Worm (Caenorhabditis elegans) whole organism, L4 larva: ENCODE measurements around the gene cpn-2.
"Not testable (repeated sequence)": the region's sequence is repeated elsewhere in the genome, so short reads cannot be mapped to it uniquely, and the experiment has no call there.

Experiments used
- F10B5.3 ChIP-seq: sonication (generic microtip); optimal IDR thresholded peaks from 2 replicates; lab custom pipeline; 2016; ENCODE audit warnings: mild to moderate bottlenecking, missing genetic modification characterization, missing compliant biosample characterization
- F37D6.2 ChIP-seq: sonication (generic microtip); optimal IDR thresholded peaks from 2 replicates; lab custom pipeline; 2016; ENCODE audit warnings: mild to moderate bottlenecking, missing genetic modification characterization, missing compliant biosample characterization
- F44E2.7 ChIP-seq: fragments of 200-800 bp; sonication (Bioruptor generic); IDR thresholded peaks from 2 replicates; pipeline ENCODE4 v2.1.2; 2022; ENCODE audit warnings: missing genetic modification characterization, missing compliant biosample characterization
- T20F7.1 ChIP-seq: fragments of 200-800 bp; sonication (Bioruptor generic); optimal IDR thresholded peaks from 2 replicates; lab custom pipeline; 2018; ENCODE audit warnings: mild to moderate bottlenecking, missing genetic modification characterization, missing compliant biosample characterization
- T26A8.4 ChIP-seq: fragments of 200-800 bp; sonication (Bioruptor generic); IDR thresholded peaks from 2 replicates; pipeline ENCODE4 v1.3.6; 2022; ENCODE audit warnings: missing genetic modification characterization, missing compliant biosample characterization
- ZK337.2 ChIP-seq: fragments of 200-800 bp; sonication (Bioruptor generic); IDR thresholded peaks from 2 replicates; pipeline ENCODE4 v1.3.6; 2022; ENCODE audit warnings: missing genetic modification reagents, missing genetic modification characterization, missing compliant biosample characterization
- ZK546.5 ChIP-seq, 2 experiments: sonication (generic microtip); optimal IDR thresholded peaks; 2 replicates each; lab custom pipeline; 2017; ENCODE audit warnings: missing biosample characterization in 2 of 2, missing genetic modification characterization in 2 of 2
- aha-1 ChIP-seq: fragments of 150-350 bp; peaks from one replicate; lab custom pipeline; 2014; ENCODE audit warnings: missing biosample characterization, missing genetic modification characterization
- aly-2 ChIP-seq: sonication (generic microtip); optimal IDR thresholded peaks from 2 replicates; lab custom pipeline; 2018; ENCODE audit warnings: missing biosample characterization, missing genetic modification characterization
- ama-1 ChIP-seq: fragments of 150-350 bp; optimal IDR thresholded peaks from 2 replicates; lab custom pipeline; 2014; ENCODE audit warnings: inconsistent platforms, mixed read lengths
- arid-1 ChIP-seq: fragments of 200-800 bp; sonication (Bioruptor generic); conservative IDR thresholded peaks from 2 replicates; pipeline ENCODE4 v1.3.6; 2022; ENCODE audit warnings: missing genetic modification reagents, missing genetic modification characterization, missing compliant biosample characterization
- ceh-28 ChIP-seq: fragments of 150-350 bp; optimal IDR thresholded peaks from 2 replicates; lab custom pipeline; 2014; ENCODE audit warnings: missing biosample characterization, missing genetic modification reagents, missing genetic modification characterization
- ceh-44 ChIP-seq: fragments of 200-800 bp; sonication (Bioruptor generic); IDR thresholded peaks from 2 replicates; pipeline ENCODE4 v1.3.6; 2022; ENCODE audit warnings: missing genetic modification reagents, missing genetic modification characterization, missing compliant biosample characterization
- cey-2 ChIP-seq: sonication (generic microtip); optimal IDR thresholded peaks from 3 replicates; lab custom pipeline; 2017; ENCODE audit warnings: missing genetic modification characterization, mild to moderate bottlenecking, missing compliant biosample characterization, antibody characterized with exemption, borderline replicate concordance; ENCODE audit not compliant: insufficient read depth
- daf-16 ChIP-seq, 3 experiments: sonication (generic microtip); optimal IDR thresholded peaks; 2 replicates each; lab custom pipeline; 2016 to 2017; ENCODE audit warnings: missing genetic modification characterization in 3 of 3, missing genetic modification reagents in 3 of 3, mild to moderate bottlenecking in 2 of 3, missing compliant biosample characterization in 2 of 3, missing biosample characterization in 1 of 3, moderate library complexity in 1 of 3
- daf-19 ChIP-seq: fragments of 200-800 bp; sonication (Bioruptor generic); conservative IDR thresholded peaks from 2 replicates; pipeline ENCODE4 v1.3.6; 2022; ENCODE audit warnings: missing genetic modification characterization, missing compliant biosample characterization
- daf-8 ChIP-seq: fragments of 200-800 bp; sonication (Bioruptor generic); IDR thresholded peaks from 2 replicates; pipeline ENCODE4 v1.3.6; 2022; ENCODE audit warnings: missing genetic modification characterization, missing compliant biosample characterization
- dmd-9 ChIP-seq: fragments of 200-800 bp; sonication (Bioruptor generic); IDR thresholded peaks from 2 replicates; pipeline ENCODE4 v1.3.6; 2022; ENCODE audit warnings: missing genetic modification reagents, missing genetic modification characterization, missing compliant biosample characterization
- egl-27 ChIP-seq: sonication (generic microtip); optimal IDR thresholded peaks from 3 replicates; lab custom pipeline; 2017; ENCODE audit warnings: missing biosample characterization, missing genetic modification reagents, missing genetic modification characterization
- gei-8 ChIP-seq: fragments of 200-800 bp; sonication (Bioruptor generic); optimal IDR thresholded peaks from 2 replicates; lab custom pipeline; 2018; ENCODE audit warnings: mild to moderate bottlenecking, missing genetic modification characterization, missing compliant biosample characterization
- hif-1 ChIP-seq, 2 experiments: sonication (generic microtip); optimal IDR thresholded peaks; 2 replicates each; lab custom pipeline; 2016 to 2017; ENCODE audit warnings: missing compliant biosample characterization in 2 of 2, missing genetic modification characterization in 2 of 2, missing genetic modification reagents in 2 of 2, missing genotype in 2 of 2, mild to moderate bottlenecking in 1 of 2
- jun-1 ChIP-seq: fragments of 150-350 bp; optimal IDR thresholded peaks from 2 replicates; lab custom pipeline; 2014; ENCODE audit warnings: missing biosample characterization, missing genetic modification reagents, missing genetic modification characterization
- lir-3 ChIP-seq: sonication (generic microtip); optimal IDR thresholded peaks from 2 replicates; lab custom pipeline; 2016; ENCODE audit warnings: mild to moderate bottlenecking, missing genetic modification characterization, missing compliant biosample characterization
- madf-5 ChIP-seq, 2 experiments: fragments of 200-800 bp; sonication (Bioruptor generic); IDR thresholded peaks; 2 replicates each; pipeline ENCODE4 v1.3.6; 2022; ENCODE audit warnings: missing compliant biosample characterization in 2 of 2, missing genetic modification characterization in 2 of 2
- madf-9 ChIP-seq: fragments of 200-800 bp; sonication (Bioruptor generic); conservative IDR thresholded peaks from 2 replicates; pipeline ENCODE4 v1.3.6; 2022; ENCODE audit warnings: missing genetic modification reagents, missing genetic modification characterization, missing compliant biosample characterization
- mdl-1 ChIP-seq, 2 experiments: fragments of 150-350 bp in 1 of 2; sonication (generic microtip) in 1 of 2; optimal IDR thresholded peaks; 2 replicates each; lab custom pipeline; 2014 to 2017; ENCODE audit warnings: missing biosample characterization in 2 of 2, missing genetic modification characterization in 2 of 2
- mxl-3 ChIP-seq: fragments of 200-800 bp; sonication (Bioruptor generic); optimal IDR thresholded peaks from 2 replicates; lab custom pipeline; 2018; ENCODE audit warnings: mild to moderate bottlenecking, missing genetic modification characterization, missing compliant biosample characterization
- nhr-111 ChIP-seq: fragments of 200-800 bp; sonication (Bioruptor generic); optimal IDR thresholded peaks from 2 replicates; lab custom pipeline; 2018; ENCODE audit warnings: mild to moderate bottlenecking, missing genetic modification characterization, missing compliant biosample characterization
- nhr-237 ChIP-seq: sonication (generic microtip); optimal IDR thresholded peaks from 2 replicates; lab custom pipeline; 2017; ENCODE audit warnings: missing biosample characterization, missing genetic modification characterization
- nhr-28 ChIP-seq: fragments of 150-350 bp; optimal IDR thresholded peaks from 2 replicates; lab custom pipeline; 2014; ENCODE audit warnings: missing biosample characterization, missing genetic modification characterization
- nhr-41 ChIP-seq: fragments of 200-800 bp; sonication (Bioruptor generic); IDR thresholded peaks from 2 replicates; pipeline ENCODE4 v1.3.6; 2022; ENCODE audit warnings: missing genetic modification reagents, missing genetic modification characterization, missing compliant biosample characterization
- pha-4 ChIP-seq, 2 experiments: fragments of 150-350 bp in 1 of 2; fragments of 200-800 bp in 1 of 2; sonication (Bioruptor generic) in 1 of 2; IDR thresholded peaks in 1 of 2; optimal IDR thresholded peaks in 1 of 2; 2 replicates each; pipeline versions ENCODE4 v1.3.6 to Lab custom; 2014 to 2022; ENCODE audit warnings: missing genetic modification characterization in 2 of 2, missing genetic modification reagents in 2 of 2, missing biosample characterization in 1 of 2, missing compliant biosample characterization in 1 of 2
- php-3 ChIP-seq: fragments of 200-800 bp; sonication (Bioruptor generic); IDR thresholded peaks from 2 replicates; pipeline ENCODE4 v1.3.6; 2022; ENCODE audit warnings: missing genetic modification reagents, missing genetic modification characterization, missing compliant biosample characterization
- pqm-1 ChIP-seq: sonication (generic microtip); optimal IDR thresholded peaks from 2 replicates; lab custom pipeline; 2017; ENCODE audit warnings: missing biosample characterization, missing genetic modification characterization
- saeg-2 ChIP-seq: fragments of 200-800 bp; sonication (Bioruptor generic); IDR thresholded peaks from 2 replicates; pipeline ENCODE4 v1.3.6; 2022; ENCODE audit warnings: missing genetic modification reagents, missing genetic modification characterization, missing compliant biosample characterization
- skn-1 ChIP-seq: fragments of 150-350 bp; optimal IDR thresholded peaks from 2 replicates; lab custom pipeline; 2014; ENCODE audit warnings: missing biosample characterization, missing genetic modification characterization
- spr-1 ChIP-seq: sonication (generic microtip); optimal IDR thresholded peaks from 2 replicates; lab custom pipeline; 2016; ENCODE audit warnings: mild to moderate bottlenecking, missing genetic modification characterization, missing compliant biosample characterization
- tra-1 ChIP-seq: fragments of 200-800 bp; sonication (Bioruptor generic); IDR thresholded peaks from 2 replicates; pipeline ENCODE4 v1.3.6; 2022; ENCODE audit warnings: missing genetic modification reagents, missing genetic modification characterization, missing compliant biosample characterization
- vab-7 ChIP-seq: fragments of 200-800 bp; sonication (Bioruptor generic); IDR thresholded peaks from 2 replicates; pipeline ENCODE4 v1.3.6; 2022; ENCODE audit warnings: missing genetic modification reagents, missing genetic modification characterization, missing compliant biosample characterization
- zfp-2 ChIP-seq: sonication (generic microtip); optimal IDR thresholded peaks from 2 replicates; lab custom pipeline; 2016; ENCODE audit warnings: mild to moderate bottlenecking, missing genetic modification characterization, missing compliant biosample characterization
- zip-11 ChIP-seq: fragments of 200-800 bp; sonication (Bioruptor generic); IDR thresholded peaks from 2 replicates; pipeline ENCODE4 v1.3.6; 2022; ENCODE audit warnings: missing genetic modification characterization, missing compliant biosample characterization
- ztf-11 ChIP-seq: fragments of 150-350 bp; optimal IDR thresholded peaks from 2 replicates; lab custom pipeline; 2014; ENCODE audit warnings: missing biosample characterization, missing genetic modification characterization
- ztf-7 ChIP-seq: fragments of 150-350 bp; optimal IDR thresholded peaks from 2 replicates; lab custom pipeline; 2014; ENCODE audit warnings: missing biosample characterization, missing genetic modification characterization

cpn-2 gene

DNA sequence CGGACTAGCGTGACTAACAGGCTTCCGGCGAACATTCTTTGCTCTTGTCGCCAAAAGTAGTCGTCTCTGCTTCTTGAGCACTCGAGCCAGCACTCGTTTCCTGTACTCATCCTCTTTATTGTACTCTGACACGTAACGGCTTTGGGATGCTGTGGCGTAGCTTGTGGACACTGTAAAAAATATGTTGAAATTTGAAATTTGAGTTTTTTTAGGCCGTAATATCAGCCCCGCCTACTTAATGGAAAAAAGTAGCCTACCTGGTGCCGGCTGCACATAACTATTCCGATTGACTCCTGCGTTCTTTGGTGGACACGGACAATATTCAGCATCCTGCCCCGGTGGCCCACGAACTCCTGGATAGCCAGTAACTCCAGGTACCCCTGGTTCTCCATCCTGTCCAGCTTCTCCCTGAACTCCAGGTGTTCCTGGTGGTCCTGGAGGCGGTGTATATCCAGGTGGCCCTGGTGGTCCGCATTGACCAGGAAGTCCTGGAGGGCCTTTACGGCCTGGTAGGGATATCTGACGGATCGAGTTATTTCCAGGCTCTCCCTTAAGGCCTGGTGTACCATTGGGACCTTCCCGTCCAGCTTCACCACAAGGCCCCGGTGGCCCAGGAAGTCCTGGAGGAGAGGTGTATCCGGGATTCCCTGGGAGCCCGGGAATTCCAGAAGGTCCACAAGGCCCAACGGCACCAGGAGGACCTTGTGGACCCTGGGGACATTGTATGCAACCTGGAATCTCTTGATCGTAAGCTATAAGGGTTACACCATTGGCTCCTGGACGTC is 33.5 kb upstream of the cpn-2 start (continued):
- no peak for TF ChIP-seq F37D6.2
- no peak for TF ChIP-seq T20F7.1 (GFP tag; lab: Kevin White, UChicago)

DNA sequence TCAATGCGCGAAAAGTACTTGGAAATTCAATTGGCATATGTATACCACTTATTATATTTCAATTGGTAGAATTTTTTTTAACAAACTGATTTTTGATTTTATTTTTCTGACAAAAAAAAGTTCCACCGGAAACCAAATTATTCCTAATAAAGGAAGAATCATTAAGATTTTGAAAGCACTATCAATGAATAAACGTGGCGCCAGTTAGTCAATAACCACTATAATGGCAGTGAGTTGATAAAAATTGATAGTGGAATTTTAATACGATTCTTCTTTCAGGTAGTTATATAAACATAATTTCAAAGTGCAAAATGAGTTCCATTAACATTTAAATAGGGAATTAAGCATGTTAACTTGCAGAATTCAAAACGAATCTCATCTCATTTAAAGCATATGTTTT is 31.9 kb upstream of the cpn-2 start, which contains the start of gene col-69:
col-69 (minus strand) TSS at position 101 of the 400 bp plus-strand sequence.
- TF ChIP-seq daf-16 (GFP tag; optimal IDR thresholded peaks at IDR 0.05; lab: Kevin White, UChicago) (no peak), daf-16 (tag; optimal IDR thresholded peaks at IDR 0.05; lab: Kevin White, UChicago) (peak; percentile 13), ama-1 (lab: Kevin White, UChicago) (no peak), aly-2 (no peak), madf-9 (no peak), vab-7 (GFP tag; lab: Robert Waterston, UW) (no peak), nhr-237 (tag; lab: Kevin White, UChicago) (no peak), zip-11 (GFP tag; lab: Robert Waterston, UW) (no peak), arid-1 (GFP tag; lab: Robert Waterston, UW) (no peak), egl-27 (tag; lab: Kevin White, UChicago) (no peak), pha-4 (GFP tag; IDR thresholded peaks at IDR 0.05; lab: Robert Waterston, UW) (no peak), pha-4 (tag; optimal IDR thresholded peaks at IDR 0.05; lab: Kevin White, UChicago) (no peak), tra-1 (no peak), ceh-28 (no peak), spr-1 (tag; lab: Kevin White, UChicago) (no peak), lir-3 (tag; lab: Kevin White, UChicago) (no peak), daf-8 (no peak), F10B5.3 (tag; lab: Kevin White, UChicago) (no peak), ZK337.2 (GFP tag; lab: Robert Waterston, UW) (no peak), dmd-9 (GFP tag; lab: Robert Waterston, UW) (no peak), cey-2 (tag; lab: Kevin White, UChicago) (no peak), nhr-28 (tag; lab: Kevin White, UChicago) (peak; percentile 8), F44E2.7 (GFP tag; lab: Robert Waterston, UW) (no peak), pqm-1 (tag; lab: Kevin White, UChicago) (peak; percentile 22)
- TF ChIP-seq, all 104 proteins: peak for 3

ce11 chrII:307154-307553 is 30.4 kb upstream of the cpn-2 start, which contains the start of gene K01A2.4:
TSS of gene K01A2.4 (plus strand) at chrII:307454.
- TF ChIP-seq nhr-41 (no peak), aha-1 (tag; lab: Kevin White, UChicago) (peak; percentile 62), zfp-2 (no peak), lir-3 (tag; lab: Kevin White, UChicago) (no peak)

DNA sequence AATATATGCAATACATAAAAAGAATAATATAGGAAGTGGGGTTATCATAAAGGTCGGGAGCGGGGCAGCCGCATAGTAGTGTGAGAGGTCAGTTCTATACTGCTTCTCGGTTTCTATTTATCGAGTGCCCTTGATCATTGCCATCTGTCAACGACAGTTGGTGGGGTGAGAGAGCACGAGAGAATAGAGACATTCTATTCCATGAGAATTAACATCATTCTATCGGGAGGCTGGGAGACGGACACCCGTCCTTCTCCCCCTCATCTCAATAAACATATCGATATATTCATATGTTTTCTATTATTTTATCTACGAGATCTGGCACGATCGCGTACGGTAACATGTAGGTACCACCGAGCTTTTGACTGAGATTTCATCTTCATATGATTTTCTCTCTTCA is 25.5 kb upstream of the cpn-2 start, which contains the start of gene mps-2:
mps-2 (minus strand) TSS at position 101 of the 400 bp plus-strand sequence.
- not testable (repeated sequence) for TF ChIP-seq ZK546.5 (tag; optimal IDR thresholded peaks at IDR 0.05; lab: Kevin White, UChicago); ama-1 (lab: Kevin White, UChicago); arid-1 (GFP tag; lab: Robert Waterston, UW)

ce11 chrII:313540-313939 is 24.0 kb upstream of the cpn-2 start:
- TF ChIP-seq arid-1 (GFP tag; lab: Robert Waterston, UW): no peak
- TF ChIP-seq nhr-111: no peak
- no peak for TF ChIP-seq ztf-7 (tag; lab: Kevin White, UChicago)
- TF ChIP-seq madf-5 (GFP tag; IDR thresholded peaks at IDR 0.05; lab: Robert Waterston, UW): no peak
- no peak for TF ChIP-seq gei-8 (GFP tag; lab: Kevin White, UChicago)
- no peak for TF ChIP-seq mdl-1 (tag; optimal IDR thresholded peaks at IDR 0.05; lab: Kevin White, UChicago)
- no peak for TF ChIP-seq jun-1 (tag; lab: Kevin White, UChicago)
- TF ChIP-seq tra-1: no peak
- TF ChIP-seq mxl-3: no peak
- no peak for TF ChIP-seq saeg-2 (GFP tag; lab: Robert Waterston, UW)
- TF ChIP-seq ztf-11 (tag; lab: Kevin White, UChicago): no peak
- no peak for TF ChIP-seq ceh-44
- no peak for TF ChIP-seq T26A8.4
- TF ChIP-seq php-3 (GFP tag; lab: Robert Waterston, UW): no peak
- no peak for TF ChIP-seq hif-1 (tag; optimal IDR thresholded peaks at IDR 0.05; lab: Kevin White, UChicago)
- TF ChIP-seq skn-1 (tag; lab: Kevin White, UChicago): no peak
- TF ChIP-seq daf-19 (GFP tag; lab: Robert Waterston, UW): no peak
- TF ChIP-seq, all 104 proteins: peak for 0
